Fruit fly (Drosophila melanogaster): ENCODE data around the gene CG15715.

dm6 chr3L:15816714-15817113, 20.6 kb downstream of the CG15715 start, which contains the start of gene CkIIalpha-i1:
- TF ChIP-seq CG8478 (optimal IDR thresholded peaks at IDR 0.05) (no peak), CTCF (optimal IDR thresholded peaks at IDR 0.05) (no peak)
